Worm (Caenorhabditis elegans): ENCODE data around the gene ntl-4.

DNA sequence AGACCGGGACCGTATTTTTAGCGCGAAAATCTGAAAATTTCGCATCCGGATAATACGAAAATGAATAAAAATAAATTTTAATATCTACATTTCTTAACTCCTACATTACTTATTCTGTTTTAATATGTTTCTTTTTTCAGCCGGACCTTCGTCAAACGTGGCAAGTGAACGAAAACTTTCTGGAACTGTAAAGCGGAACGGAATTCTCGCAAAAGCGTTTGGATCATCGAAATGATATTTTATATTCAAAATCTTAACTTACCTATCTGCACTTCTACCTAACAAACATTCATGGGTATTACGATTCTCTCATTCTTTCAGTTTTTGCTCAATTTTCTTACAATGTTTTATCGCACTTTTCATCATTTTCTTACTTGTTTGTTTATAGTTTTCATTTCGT, 3.7 kb upstream of the ntl-4 start:
- TF ChIP-seq ceh-82 (tag; optimal IDR thresholded peaks at IDR 0.05) = no peak
- no peak for TF ChIP-seq unc-62 (GFP tag; optimal IDR thresholded peaks at IDR 0.05)
- TF ChIP-seq nhr-76 (tag; optimal IDR thresholded peaks at IDR 0.05) = no peak
- TF ChIP-seq egl-27 (tag; optimal IDR thresholded peaks at IDR 0.05) = no peak
- TF ChIP-seq nhr-237 (tag; optimal IDR thresholded peaks at IDR 0.05) = no peak

Measured in whole organism, L3 larva.